Worm (Caenorhabditis elegans) whole organism, early embryonic: Measurements from ENCODE around the gene Y75B12A.2.

Experiments used
- B0310.2 ChIP-seq: sonication (generic microtip); optimal IDR thresholded peaks from 2 replicates; lab custom pipeline; 2016; ENCODE audit warnings: mild to moderate bottlenecking, missing genetic modification characterization, missing compliant biosample characterization
- F13C5.2 ChIP-seq: sonication (generic microtip); optimal IDR thresholded peaks from 2 replicates; lab custom pipeline; 2017; ENCODE audit warnings: mild to moderate bottlenecking, missing genetic modification characterization, inconsistent platforms, missing compliant biosample characterization
- aly-1 ChIP-seq: sonication (generic microtip); optimal IDR thresholded peaks from 2 replicates; lab custom pipeline; 2016; ENCODE audit warnings: missing genetic modification characterization, missing compliant biosample characterization
- ama-1 ChIP-seq: fragments of 150-350 bp; optimal IDR thresholded peaks from 2 replicates; lab custom pipeline; 2014
- ceh-13 ChIP-seq: fragments of 200-800 bp; sonication (Bioruptor generic); optimal IDR thresholded peaks from 2 replicates; lab custom pipeline; 2018; ENCODE audit warnings: mild to moderate bottlenecking, missing genetic modification characterization, missing compliant biosample characterization
- ceh-36 ChIP-seq: sonication (generic microtip); optimal IDR thresholded peaks from 2 replicates; lab custom pipeline; 2016; ENCODE audit warnings: missing genetic modification characterization, inconsistent platforms, missing compliant biosample characterization
- hmbx-1 ChIP-seq: sonication (generic microtip); optimal IDR thresholded peaks from 2 replicates; lab custom pipeline; 2016; ENCODE audit warnings: mild to moderate bottlenecking, missing genetic modification characterization, missing compliant biosample characterization
- hmg-4 ChIP-seq: fragments of 200-800 bp; sonication (Bioruptor generic); optimal IDR thresholded peaks from 2 replicates; lab custom pipeline; 2018; ENCODE audit warnings: mild to moderate bottlenecking, missing genetic modification characterization, missing compliant biosample characterization
- hnd-1 ChIP-seq: sonication (generic microtip); optimal IDR thresholded peaks from 2 replicates; lab custom pipeline; 2016; ENCODE audit warnings: missing genetic modification characterization, missing compliant biosample characterization
- pes-1 ChIP-seq: fragments of 200-800 bp; sonication (Bioruptor generic); IDR thresholded peaks from 2 replicates; pipeline ENCODE4 v1.3.6; 2022; ENCODE audit warnings: missing genetic modification reagents, missing genetic modification characterization, missing compliant biosample characterization

- TF ChIP-seq aly-1 (tag; lab: Kevin White, UChicago) (no peak), ama-1 (lab: Kevin White, UChicago) (no peak), ceh-36 (tag; lab: Kevin White, UChicago) (no peak), hnd-1 (tag; lab: Kevin White, UChicago) (no peak), B0310.2 (tag; lab: Kevin White, UChicago) (no peak), pes-1 (GFP tag; lab: Robert Waterston, UW) (no peak), hmbx-1 (tag; lab: Kevin White, UChicago) (no peak), ceh-13 (GFP tag; lab: Kevin White, UChicago) (no peak), hmg-4 (no peak), F13C5.2 (tag; lab: Kevin White, UChicago) (no peak)
Measured at ce11 chrV:15139811-15140210, 30.5 kb downstream of the Y75B12A.2 start.
